Worm (Caenorhabditis elegans): Measurements from ENCODE around the gene F16B4.7.
A peak's percentile ranks its signal among the peaks of the same experiment; 100 is the strongest.

The F16B4.7 gene

ce11 chrV:1585411-1585810 is at the start of gene F16B4.7:
F16B4.7 (plus strand) TSS chrV:1585711.
- TF ChIP-seq blmp-1 (tag; optimal IDR thresholded peaks at IDR 0.05; ENCODE audit: insufficient read depth): no peak
- TF ChIP-seq alr-1 (tag; optimal IDR thresholded peaks at IDR 0.05): no peak
- no peak for TF ChIP-seq ceh-82 (tag; optimal IDR thresholded peaks at IDR 0.05)
- TF ChIP-seq nhr-12 (tag; optimal IDR thresholded peaks at IDR 0.05): no peak
- no peak for TF ChIP-seq ZK546.5 (tag; optimal IDR thresholded peaks at IDR 0.05)
- no peak for TF ChIP-seq sma-9 (GFP tag; optimal IDR thresholded peaks at IDR 0.05)
- no peak for TF ChIP-seq sma-9 (tag; optimal IDR thresholded peaks at IDR 0.05)
- no peak for TF ChIP-seq sma-3 (GFP tag; optimal IDR thresholded peaks at IDR 0.05)
- TF ChIP-seq lin-13 (GFP tag; optimal IDR thresholded peaks at IDR 0.05): no peak
- no peak for TF ChIP-seq nhr-11 (tag; optimal IDR thresholded peaks at IDR 0.05)
- TF ChIP-seq ztf-11 (tag; optimal IDR thresholded peaks at IDR 0.05): no peak
- TF ChIP-seq nhr-77 (tag; optimal IDR thresholded peaks at IDR 0.05): no peak
- TF ChIP-seq mdl-1 (tag; optimal IDR thresholded peaks at IDR 0.05): no peak
- no peak for TF ChIP-seq unc-55 (GFP tag; optimal IDR thresholded peaks at IDR 0.05)
- TF ChIP-seq elt-3 (tag; optimal IDR thresholded peaks at IDR 0.05): no peak
- TF ChIP-seq Y55F3AM.14 (GFP tag; optimal IDR thresholded peaks at IDR 0.05): no peak

DNA sequence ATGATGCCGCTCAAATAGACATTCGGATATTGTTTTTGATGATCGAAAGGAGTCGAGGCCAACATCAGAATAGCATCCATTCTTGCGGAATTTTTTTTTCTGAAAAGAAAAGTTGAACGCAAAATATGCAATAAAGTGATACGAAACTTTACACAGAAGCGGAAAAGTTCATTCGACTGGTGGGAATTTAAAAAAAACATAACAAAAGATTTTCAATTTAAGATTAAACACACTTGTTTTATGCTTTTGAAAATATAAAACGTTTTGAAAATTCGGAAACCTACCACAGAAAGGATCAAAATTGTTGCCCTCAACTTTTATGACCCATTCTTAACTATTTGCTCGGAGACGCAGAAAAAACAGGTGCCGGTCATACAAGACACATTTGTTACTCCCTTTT is 48.5 kb upstream of the F16B4.7 start, which contains the start of gene K02H11.9:
K02H11.9 (minus strand) TSS at position 101 of the 400 bp plus-strand sequence.
- TF ChIP-seq skn-1 (tag; optimal IDR thresholded peaks at IDR 0.05) (no peak), nhr-77 (tag; optimal IDR thresholded peaks at IDR 0.05) (no peak), nhr-10 (tag; optimal IDR thresholded peaks at IDR 0.05) (no peak), unc-62 (GFP tag; optimal IDR thresholded peaks at IDR 0.05) (no peak), unc-39 (tag; optimal IDR thresholded peaks at IDR 0.05) (no peak), sma-3 (GFP tag; optimal IDR thresholded peaks at IDR 0.05) (no peak), ztf-4 (tag; optimal IDR thresholded peaks at IDR 0.05) (no peak), lsy-2 (tag; optimal IDR thresholded peaks at IDR 0.05) (no peak), mbf-1 (tag; optimal IDR thresholded peaks at IDR 0.05) (no peak)

ce11 chrV:1538842-1539241 is 46.7 kb upstream of the F16B4.7 start:
- TF ChIP-seq mdl-1 (tag; optimal IDR thresholded peaks at IDR 0.05): no peak
- no peak for TF ChIP-seq elt-3 (tag; optimal IDR thresholded peaks at IDR 0.05)
- no peak for TF ChIP-seq unc-55 (GFP tag; optimal IDR thresholded peaks at IDR 0.05)
- no peak for TF ChIP-seq unc-39 (tag; optimal IDR thresholded peaks at IDR 0.05)
- no peak for TF ChIP-seq egl-27 (tag; optimal IDR thresholded peaks at IDR 0.05)
- no peak for TF ChIP-seq skn-1 (tag; optimal IDR thresholded peaks at IDR 0.05)
- TF ChIP-seq nhr-11 (tag; optimal IDR thresholded peaks at IDR 0.05): no peak

ce11 chrV:1540249-1540648 is 45.3 kb upstream of the F16B4.7 start:
- no peak for TF ChIP-seq nhr-23 (tag; optimal IDR thresholded peaks at IDR 0.05)
- no peak for TF ChIP-seq crh-2 (tag; optimal IDR thresholded peaks at IDR 0.05)
- TF ChIP-seq nhr-21 (tag; optimal IDR thresholded peaks at IDR 0.05): no peak
- no peak for TF ChIP-seq gmeb-1 (tag; optimal IDR thresholded peaks at IDR 0.05)
- TF ChIP-seq nhr-129 (tag; optimal IDR thresholded peaks at IDR 0.05): no peak

- TF ChIP-seq F13H6.1 (tag; optimal IDR thresholded peaks at IDR 0.05): no peak
- no peak for TF ChIP-seq dmd-4 (tag; optimal IDR thresholded peaks at IDR 0.05)
- TF ChIP-seq skn-1 (tag; optimal IDR thresholded peaks at IDR 0.05): no peak
- no peak for TF ChIP-seq nhr-237 (tag; optimal IDR thresholded peaks at IDR 0.05)
- TF ChIP-seq fos-1 (tag; optimal IDR thresholded peaks at IDR 0.05): peak; percentile 25
- no peak for TF ChIP-seq lin-13 (GFP tag; optimal IDR thresholded peaks at IDR 0.05)
Measured at ce11 chrV:1541786-1542185, 43.7 kb upstream of the F16B4.7 start, which contains the start of gene oac-31. oac-31 (minus strand) TSS chrV:1541886.

DNA sequence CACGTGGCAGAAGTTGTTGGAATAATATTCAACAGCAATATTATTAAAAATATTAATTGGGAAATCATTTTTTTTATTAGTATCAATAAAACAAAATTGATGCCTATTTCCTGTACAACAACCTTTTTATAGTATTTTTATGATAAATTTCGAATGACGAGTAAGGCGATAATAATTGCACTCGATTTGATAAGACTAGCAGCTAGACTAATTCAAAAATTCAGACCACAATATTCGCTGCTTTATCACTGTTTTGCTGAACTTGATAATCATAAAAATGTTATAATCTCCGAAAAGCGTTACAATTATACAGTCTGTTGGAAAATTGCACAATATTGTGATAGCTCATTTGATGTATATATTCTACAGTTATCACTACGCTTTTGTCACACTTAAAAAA is 39.8 kb upstream of the F16B4.7 start, which contains the start of gene oac-32:
oac-32 (minus strand) TSS at position 90 of the 400 bp plus-strand sequence.
- TF ChIP-seq lin-11 (tag; optimal IDR thresholded peaks at IDR 0.05): no peak
- TF ChIP-seq fos-1 (tag; optimal IDR thresholded peaks at IDR 0.05): peak; percentile 58
